Worm (Caenorhabditis elegans) whole organism, dauer: ENCODE data around the gene C50D2.2.
"Not testable (repeated sequence)": the region's sequence is repeated elsewhere in the genome, so short reads cannot be mapped to it uniquely, and the experiment has no call there.

Experiments
- unc-62 ChIP-seq: sonication (generic microtip); optimal IDR thresholded peaks from 2 replicates; lab custom pipeline; 2017; ENCODE audit warnings: missing biosample characterization, missing genetic modification reagents, missing genetic modification characterization

C50D2.2 gene

ce11 chrII:97992-98763 lies 10.8 kb upstream of the C50D2.2 start, which contains the start of the genes luc-7L3 and sftb-6:
luc-7L3 (minus strand) TSS chrII:98027.
sftb-6 (plus strand) TSS chrII:98404.
- no peak for TF ChIP-seq unc-62 (GFP tag; lab: Kevin White, UChicago)

- TF ChIP-seq unc-62 (GFP tag; lab: Kevin White, UChicago), result not testable (repeated sequence)
These were observed 10.1 kb upstream of the C50D2.2 start, which contains the start of gene C50D2.10 for ce11 chrII:98894-99293. C50D2.10 (plus strand) TSS chrII:99138.

ce11 chrII:101176-101575 lies 7.8 kb upstream of the C50D2.2 start:
- no peak for TF ChIP-seq unc-62 (GFP tag; lab: Kevin White, UChicago)

- no peak for TF ChIP-seq unc-62 (GFP tag; lab: Kevin White, UChicago)
These were observed 4.7 kb upstream of the C50D2.2 start, which contains the start of gene col-68 for ce11 chrII:104234-104633. col-68 (plus strand) TSS chrII:104534.

- TF ChIP-seq unc-62 (GFP tag; lab: Kevin White, UChicago), result no peak
These were observed 3.6 kb upstream of the C50D2.2 start for ce11 chrII:105327-105882.

- no peak for TF ChIP-seq unc-62 (GFP tag; lab: Kevin White, UChicago)
These were observed 3.1 kb upstream of the C50D2.2 start, which contains the start of gene txt-1 for ce11 chrII:105889-106288. txt-1 (plus strand) TSS chrII:106189.

- TF ChIP-seq unc-62 (GFP tag; lab: Kevin White, UChicago), result no peak
These were observed 1.3 kb upstream of the C50D2.2 start for ce11 chrII:107703-108102.

- no peak for TF ChIP-seq unc-62 (GFP tag; lab: Kevin White, UChicago)
These were observed 2.3 kb downstream of the C50D2.2 start, which contains the start of gene C50D2.1 for ce11 chrII:111267-111666. C50D2.1 (plus strand) TSS chrII:111567.

- no peak for TF ChIP-seq unc-62 (GFP tag; lab: Kevin White, UChicago)
These were observed 3.3 kb downstream of the C50D2.2 start for ce11 chrII:112231-112630.

- TF ChIP-seq unc-62 (GFP tag; lab: Kevin White, UChicago), result no peak
These were observed 8.0 kb downstream of the C50D2.2 start, which contains the start of gene srt-54 for ce11 chrII:116916-117315. srt-54 (plus strand) TSS chrII:117216.

- TF ChIP-seq unc-62 (GFP tag; lab: Kevin White, UChicago), result no peak
These were observed 12.2 kb downstream of the C50D2.2 start, which contains the start of gene K10B4.3 for ce11 chrII:121121-121520. K10B4.3 (minus strand) TSS chrII:121221.

ce11 chrII:122008-122407 lies 13.0 kb downstream of the C50D2.2 start:
- no peak for TF ChIP-seq unc-62 (GFP tag; lab: Kevin White, UChicago)

- TF ChIP-seq unc-62 (GFP tag; lab: Kevin White, UChicago), result no peak
These were observed 13.5 kb downstream of the C50D2.2 start for ce11 chrII:122494-122893.

ce11 chrII:124904-125303 lies 15.9 kb downstream of the C50D2.2 start, which contains the start of gene nmur-2:
nmur-2 (minus strand) TSS chrII:125004.
- TF ChIP-seq unc-62 (GFP tag; lab: Kevin White, UChicago), result no peak

ce11 chrII:128929-129328 lies 20.0 kb downstream of the C50D2.2 start, which contains the start of gene srd-3:
srd-3 (minus strand) TSS chrII:129029.
- TF ChIP-seq unc-62 (GFP tag; lab: Kevin White, UChicago), result no peak

- no peak for TF ChIP-seq unc-62 (GFP tag; lab: Kevin White, UChicago)
These were observed 20.8 kb downstream of the C50D2.2 start for ce11 chrII:129770-130169.
